Worm (Caenorhabditis elegans): ENCODE measurements around the gene kgb-2.

- TF ChIP-seq nhr-237 (tag; optimal IDR thresholded peaks at IDR 0.05): no peak
- TF ChIP-seq mdl-1 (tag; optimal IDR thresholded peaks at IDR 0.05): no peak
- no peak for TF ChIP-seq nhr-12 (tag; optimal IDR thresholded peaks at IDR 0.05)
- TF ChIP-seq lin-39 (tag; optimal IDR thresholded peaks at IDR 0.05): peak; percentile 45
- no peak for TF ChIP-seq pqm-1 (tag; optimal IDR thresholded peaks at IDR 0.05)
- no peak for TF ChIP-seq unc-39 (tag; optimal IDR thresholded peaks at IDR 0.05)
- no peak for TF ChIP-seq pha-4 (tag; optimal IDR thresholded peaks at IDR 0.05)
- no peak for TF ChIP-seq nhr-28 (tag; optimal IDR thresholded peaks at IDR 0.05)
- TF ChIP-seq elt-1 (tag; optimal IDR thresholded peaks at IDR 0.05): no peak
Observed at ce11 chrIV:3647551-3647950, 41.0 kb downstream of the kgb-2 start.
